Fruit fly (Drosophila melanogaster) whole organism, pupa: ENCODE measurements around the gene CG18649.

Experiments
- CG10348 ChIP-seq: fragments of 200-800 bp; sonication (Bioruptor generic); IDR thresholded peaks from 2 replicates; pipeline ENCODE4 v1.3.6; 2022; ENCODE audit warnings: missing biosample characterization, missing genetic modification characterization
- CG13204 ChIP-seq: fragments of 200-800 bp; sonication (Bioruptor generic); optimal IDR thresholded peaks from 2 replicates; lab custom pipeline; 2018; ENCODE audit warnings: missing biosample characterization, mild to moderate bottlenecking, missing genetic modification characterization, moderate library complexity
- CG17806 ChIP-seq: fragments of 200-800 bp; sonication (Bioruptor generic); optimal IDR thresholded peaks from 2 replicates; lab custom pipeline; 2018; ENCODE audit warnings: missing biosample characterization, mild to moderate bottlenecking, missing genetic modification characterization, moderate library complexity
- CG4496 ChIP-seq: fragments of 200-800 bp; sonication (Bioruptor generic); IDR thresholded peaks from 3 replicates; pipeline ENCODE4 v1.3.6; 2022; ENCODE audit warnings: missing biosample characterization, missing genetic modification characterization
- Ets98B ChIP-seq: fragments of 200-800 bp; sonication (Bioruptor generic); IDR thresholded peaks from 2 replicates; pipeline ENCODE4 v1.3.6; 2022; ENCODE audit warnings: missing biosample characterization, missing genetic modification characterization
- Pif1B ChIP-seq: fragments of 200-800 bp; sonication (Bioruptor generic); optimal IDR thresholded peaks from 3 replicates; lab custom pipeline; 2016; ENCODE audit warnings: missing biosample characterization, missing genetic modification characterization
- gl ChIP-seq: fragments of 200-800 bp; sonication (Bioruptor generic); optimal IDR thresholded peaks from 2 replicates; lab custom pipeline; 2018; ENCODE audit warnings: missing biosample characterization, mild to moderate bottlenecking, missing genetic modification characterization

dm6 chr3L:15048091-15048490 lies 5.8 kb downstream of the CG18649 start:
- TF ChIP-seq gl (tag; lab: Kevin White, UChicago) (no peak), CG17806 (tag; lab: Kevin White, UChicago) (no peak), CG10348 (GFP tag; lab: Robert Waterston, UW) (no peak), CG4496 (GFP tag; lab: Robert Waterston, UW) (no peak), Pif1B (GFP tag; lab: Kevin White, UChicago) (no peak), CG13204 (GFP tag; lab: Kevin White, UChicago) (no peak), Ets98B (GFP tag; lab: Robert Waterston, UW) (no peak)
